Fruit fly (Drosophila melanogaster) whole organism, wandering third instar larva: ENCODE data around the gene laf.

Source experiments
- Abd-B ChIP-seq: fragments of >200 bp; optimal IDR thresholded peaks from 2 replicates; lab custom pipeline; 2017; ENCODE audit warnings: missing biosample characterization, missing genetic modification characterization
- CG32264 ChIP-seq: fragments of 200-800 bp; sonication (Bioruptor generic); optimal IDR thresholded peaks from 2 replicates; lab custom pipeline; 2016; ENCODE audit warnings: missing biosample characterization, missing genetic modification characterization
- CG9705 ChIP-seq: fragments of 200-800 bp; sonication (Bioruptor generic); optimal IDR thresholded peaks from 2 replicates; lab custom pipeline; 2018; ENCODE audit warnings: missing biosample characterization, mild to moderate bottlenecking, missing genetic modification characterization
- CrebA ChIP-seq: fragments of 200-800 bp; sonication (Bioruptor generic); optimal IDR thresholded peaks from 2 replicates; lab custom pipeline; 2016; ENCODE audit warnings: missing biosample characterization, mild to moderate bottlenecking, missing genetic modification characterization, borderline replicate concordance
- Dfd ChIP-seq: fragments of >200 bp; optimal IDR thresholded peaks from 2 replicates; lab custom pipeline; 2017; ENCODE audit warnings: missing biosample characterization, missing genetic modification characterization
- Dif ChIP-seq: fragments of 200-275, 200-300 bp; sonication (Bioruptor generic); optimal IDR thresholded peaks from 2 replicates; lab custom pipeline; 2018; ENCODE audit warnings: missing biosample characterization, missing genetic modification characterization; ENCODE audit not compliant: partially characterized antibody
- GATAd ChIP-seq: sonication (Bioruptor generic); optimal IDR thresholded peaks from 2 replicates; lab custom pipeline; 2016; ENCODE audit warnings: missing biosample characterization, missing genetic modification characterization
- Hnf4 ChIP-seq: fragments of 200-800 bp; sonication (Bioruptor generic); optimal IDR thresholded peaks from 2 replicates; lab custom pipeline; 2016; ENCODE audit warnings: missing biosample characterization, mild to moderate bottlenecking, missing genetic modification characterization
- Hr78 ChIP-seq: fragments of >200 bp; optimal IDR thresholded peaks from 2 replicates; lab custom pipeline; 2017; ENCODE audit warnings: missing biosample characterization, missing genetic modification characterization
- Hr83 ChIP-seq: fragments of 200-300 bp; sonication (Bioruptor generic); optimal IDR thresholded peaks from 2 replicates; lab custom pipeline; 2016; ENCODE audit warnings: missing biosample characterization, mild to moderate bottlenecking, missing genetic modification characterization, moderate library complexity; ENCODE audit not compliant: poor library complexity, severe bottlenecking
- Jra ChIP-seq: sonication (Bioruptor generic); optimal IDR thresholded peaks from 2 replicates; lab custom pipeline; 2016; ENCODE audit warnings: missing biosample characterization, missing genetic modification characterization
- Mio ChIP-seq: sonication (Bioruptor generic); optimal IDR thresholded peaks from 2 replicates; lab custom pipeline; 2016; ENCODE audit warnings: missing biosample characterization, missing genetic modification characterization
- Myc ChIP-seq: fragments of >200 bp; optimal IDR thresholded peaks from 2 replicates; lab custom pipeline; 2017
- N ChIP-seq: fragments of >200 bp; optimal IDR thresholded peaks from 2 replicates; lab custom pipeline; 2018; ENCODE audit warnings: missing biosample characterization, missing external identifiers, missing genetic modification characterization
- OdsH ChIP-seq: fragments of 200-800 bp; sonication (Bioruptor generic); optimal IDR thresholded peaks from 2 replicates; lab custom pipeline; 2016; ENCODE audit warnings: missing biosample characterization, mild to moderate bottlenecking, missing genetic modification characterization
- Rel ChIP-seq, 2 experiments: fragments of 200-800 bp; sonication (Bioruptor generic) in 1 of 2; optimal IDR thresholded peaks; 2 replicates in 1 of 2; 3 replicates in 1 of 2; lab custom pipeline; 2016 to 2019; ENCODE audit warnings: mild to moderate bottlenecking in 2 of 2, missing biosample characterization in 2 of 2, missing genetic modification characterization in 2 of 2, moderate library complexity in 1 of 2
- Sp1 ChIP-seq: fragments of 200-800 bp; sonication (Bioruptor generic); optimal IDR thresholded peaks from 3 replicates; lab custom pipeline; 2019; ENCODE audit warnings: missing biosample characterization, mild to moderate bottlenecking, missing genetic modification characterization, moderate library complexity
- Vsx2 ChIP-seq: fragments of 200-300, 225-300 bp; sonication (Bioruptor generic); optimal IDR thresholded peaks from 2 replicates; lab custom pipeline; 2018; ENCODE audit warnings: missing biosample characterization, missing genetic modification characterization; ENCODE audit not compliant: partially characterized antibody
- br ChIP-seq: fragments of 200-800 bp; sonication (Bioruptor generic); optimal IDR thresholded peaks from 2 replicates; lab custom pipeline; 2016; ENCODE audit warnings: missing biosample characterization, missing genetic modification characterization
- brk ChIP-seq: fragments of 200-800 bp; sonication (Bioruptor generic); optimal IDR thresholded peaks from 2 replicates; lab custom pipeline; 2016; ENCODE audit warnings: missing biosample characterization, mild to moderate bottlenecking, missing genetic modification characterization
- dl ChIP-seq, 2 experiments: fragments of 175-275, 200-275 bp in 1 of 2; fragments of 200-275 bp in 1 of 2; sonication (Bioruptor generic); optimal IDR thresholded peaks; lab custom pipeline; 2018; ENCODE audit warnings: mild to moderate bottlenecking in 2 of 2, missing biosample characterization in 2 of 2, missing genetic modification characterization in 2 of 2, moderate library complexity in 2 of 2; ENCODE audit not compliant: partially characterized antibody in 2 of 2, insufficient read depth in 1 of 2
- dmrt93B ChIP-seq: fragments of 200-800 bp; sonication (Bioruptor generic); optimal IDR thresholded peaks from 2 replicates; lab custom pipeline; 2018; ENCODE audit warnings: missing biosample characterization, mild to moderate bottlenecking, missing genetic modification characterization
- dsf ChIP-seq: sonication (Bioruptor generic); optimal IDR thresholded peaks from 2 replicates; lab custom pipeline; 2016; ENCODE audit warnings: missing biosample characterization, missing genetic modification characterization, borderline replicate concordance
- ey ChIP-seq: fragments of 200-800 bp; sonication (Bioruptor generic); optimal IDR thresholded peaks from 2 replicates; lab custom pipeline; 2016; ENCODE audit warnings: missing biosample characterization, missing genetic modification characterization
- fru ChIP-seq: fragments of 200-800 bp; sonication (Bioruptor generic); optimal IDR thresholded peaks from 3 replicates; lab custom pipeline; 2016; ENCODE audit warnings: missing biosample characterization, mild to moderate bottlenecking, missing genetic modification characterization
- h ChIP-seq: fragments of 200-800 bp; sonication (Bioruptor generic); optimal IDR thresholded peaks from 3 replicates; lab custom pipeline; 2016; ENCODE audit warnings: missing biosample characterization, mild to moderate bottlenecking, missing genetic modification characterization
- lola ChIP-seq: fragments of >200 bp; optimal IDR thresholded peaks from 2 replicates; lab custom pipeline; 2017; ENCODE audit warnings: missing biosample characterization, missing genetic modification characterization
- pan ChIP-seq: fragments of >200 bp; optimal IDR thresholded peaks from 2 replicates; lab custom pipeline; 2017
- psq ChIP-seq: fragments of 200-800 bp; sonication (Bioruptor generic); optimal IDR thresholded peaks from 3 replicates; lab custom pipeline; 2017; ENCODE audit warnings: missing biosample characterization, mild to moderate bottlenecking, missing genetic modification characterization, moderate library complexity
- rgr ChIP-seq: fragments of 200-800 bp; sonication (Bioruptor generic); optimal IDR thresholded peaks from 3 replicates; lab custom pipeline; 2016; ENCODE audit warnings: missing biosample characterization, mild to moderate bottlenecking, missing genetic modification characterization
- sage ChIP-seq: fragments of 200-800 bp; sonication (Bioruptor generic); optimal IDR thresholded peaks from 2 replicates; lab custom pipeline; 2016; ENCODE audit warnings: missing biosample characterization, mild to moderate bottlenecking, missing genetic modification characterization
- tai ChIP-seq: sonication (Bioruptor generic); optimal IDR thresholded peaks from 2 replicates; lab custom pipeline; 2016; ENCODE audit warnings: missing biosample characterization, missing genetic modification characterization
- usp ChIP-seq: fragments of >200 bp; optimal IDR thresholded peaks from 2 replicates; lab custom pipeline; 2017; ENCODE audit warnings: missing biosample characterization, missing genetic modification characterization

Gene laf

DNA sequence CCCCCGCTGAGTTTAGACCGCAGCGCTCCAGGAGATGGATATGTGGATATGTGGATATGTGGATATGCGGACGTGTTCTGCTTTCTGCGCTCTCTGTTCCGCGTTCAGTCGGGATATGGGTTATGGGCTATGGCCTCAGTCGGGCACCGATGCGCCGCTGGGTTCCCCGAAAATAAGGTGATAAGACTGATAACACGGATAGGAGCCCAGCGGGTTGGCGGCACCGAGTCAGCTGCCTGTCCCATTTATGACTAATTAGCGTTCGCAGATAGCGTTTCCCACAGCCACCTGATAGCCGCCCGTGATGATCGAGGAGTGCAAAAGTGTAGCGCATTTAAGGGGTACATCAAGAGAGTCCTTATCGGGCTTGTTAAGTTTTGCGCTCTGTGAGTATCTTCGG lies 12.3 kb downstream of the laf start:
- no peak for TF ChIP-seq psq (GFP tag; lab: Kevin White, UChicago)
- TF ChIP-seq lola, result no peak
- no peak for TF ChIP-seq Hr78 (GFP tag; lab: Kevin White, UChicago)
- TF ChIP-seq CrebA, result no peak
- no peak for TF ChIP-seq tai (GFP tag; lab: Kevin White, UChicago)
- no peak for TF ChIP-seq OdsH (GFP tag; lab: Kevin White, UChicago)
- no peak for TF ChIP-seq dmrt93B
- TF ChIP-seq Vsx2, result no peak
- TF ChIP-seq Jra (GFP tag; lab: Kevin White, UChicago), result no peak
- no peak for TF ChIP-seq fru
- TF ChIP-seq pan (lab: Kevin White, UChicago), result no peak

- no peak for TF ChIP-seq sage (GFP tag; lab: Kevin White, UChicago)
- no peak for TF ChIP-seq N
- no peak for TF ChIP-seq OdsH (GFP tag; lab: Kevin White, UChicago)
- TF ChIP-seq dsf (GFP tag; lab: Kevin White, UChicago), result no peak
- TF ChIP-seq Mio, result no peak
- no peak for TF ChIP-seq GATAd
- TF ChIP-seq ey (GFP tag; lab: Kevin White, UChicago), result no peak
These were observed 13.3 kb downstream of the laf start for dm6 chr3R:4864901-4865601.

dm6 chr3R:4863825-4864224 lies 14.5 kb downstream of the laf start:
- TF ChIP-seq Vsx2 (no peak), usp (GFP tag; lab: Kevin White, UChicago) (no peak), Jra (GFP tag; lab: Kevin White, UChicago) (no peak), fru (no peak), OdsH (GFP tag; lab: Kevin White, UChicago) (no peak), h (GFP tag; lab: Kevin White, UChicago) (no peak), Abd-B (GFP tag; lab: Kevin White, UChicago) (no peak), CG9705 (no peak), br (GFP tag; lab: Kevin White, UChicago) (no peak), Myc (lab: Kevin White, UChicago) (no peak), N (no peak), psq (GFP tag; lab: Kevin White, UChicago) (no peak), dl (GFP tag; optimal IDR thresholded peaks at IDR 0.05; lab: Kevin White, UChicago; ENCODE audit: insufficient read depth in 1 of 2, partially characterized antibody in 2 of 2) (no peak), brk (no peak), rgr (GFP tag; lab: Kevin White, UChicago) (no peak), Dif (GFP tag; lab: Kevin White, UChicago) (no peak), Hnf4 (no peak), Dfd (no peak), ey (GFP tag; lab: Kevin White, UChicago) (no peak)

DNA sequence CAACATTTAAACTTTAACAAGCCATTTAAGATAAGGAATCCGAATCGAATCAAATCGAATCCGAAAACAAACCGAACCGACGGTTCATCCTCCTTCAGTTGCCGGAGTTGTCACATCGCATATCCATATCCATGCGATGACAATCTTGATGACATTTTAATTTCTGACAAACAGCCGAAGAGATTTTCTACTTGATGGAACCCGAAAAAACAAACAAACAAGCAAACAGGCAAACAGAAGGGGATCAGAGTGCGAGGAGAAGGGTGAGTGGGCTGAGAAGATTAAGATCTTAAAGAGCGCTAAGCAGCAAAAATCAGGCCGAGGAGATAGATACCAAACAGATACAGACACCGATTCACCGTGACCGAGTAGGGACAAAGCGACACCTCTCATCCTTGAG lies 17.2 kb downstream of the laf start:
- no peak for TF ChIP-seq Hr83 (GFP tag; lab: Kevin White, UChicago)
- TF ChIP-seq Sp1, result no peak
- no peak for TF ChIP-seq CG32264 (GFP tag; lab: Kevin White, UChicago)
- no peak for TF ChIP-seq Rel (GFP tag; optimal IDR thresholded peaks at IDR 0.05; lab: Kevin White, UChicago)
- TF ChIP-seq Rel (tag; optimal IDR thresholded peaks at IDR 0.05; lab: Kevin White, UChicago), result no peak
- TF ChIP-seq psq (GFP tag; lab: Kevin White, UChicago), result no peak
- no peak for TF ChIP-seq Dfd
- no peak for TF ChIP-seq Myc (lab: Kevin White, UChicago)
- no peak for TF ChIP-seq dl (GFP tag; optimal IDR thresholded peaks at IDR 0.05; lab: Kevin White, UChicago; ENCODE audit: insufficient read depth in 1 of 2, partially characterized antibody in 2 of 2)
- TF ChIP-seq, all 38 proteins: peak for 0
